Worm (Caenorhabditis elegans) whole organism, young adult: ENCODE measurements around the gene C54G7.1.

Source experiments
- atf-7 ChIP-seq: sonication (generic microtip); optimal IDR thresholded peaks from 2 replicates; lab custom pipeline; 2017; ENCODE audit warnings: mild to moderate bottlenecking, missing genetic modification characterization, missing compliant biosample characterization
- nhr-27 ChIP-seq: fragments of 200-800 bp; sonication (Bioruptor generic); optimal IDR thresholded peaks from 2 replicates; lab custom pipeline; 2018; ENCODE audit warnings: mild to moderate bottlenecking, missing genetic modification characterization, moderate library complexity, missing compliant biosample characterization

- TF ChIP-seq nhr-27, result no peak
- TF ChIP-seq atf-7, result no peak
Measured at ce11 chrX:5506432-5506977, 37.2 kb upstream of the C54G7.1 start.
